Worm (Caenorhabditis elegans): ENCODE data around the gene marc-1.

ce11 chrV:9744934-9745333 lies 5.4 kb downstream of the marc-1 start, which contains the start of gene F58E6.13:
- no peak for TF ChIP-seq unc-62 (GFP tag; optimal IDR thresholded peaks at IDR 0.05)
- TF ChIP-seq lin-39 (tag; optimal IDR thresholded peaks at IDR 0.05), result no peak
- TF ChIP-seq lin-13 (GFP tag; optimal IDR thresholded peaks at IDR 0.05), result no peak
- no peak for TF ChIP-seq snpc-4 (tag; optimal IDR thresholded peaks at IDR 0.05)
- TF ChIP-seq elt-3 (tag; optimal IDR thresholded peaks at IDR 0.05), result no peak
- TF ChIP-seq ztf-4 (tag; optimal IDR thresholded peaks at IDR 0.05), result no peak
- TF ChIP-seq fos-1 (tag; optimal IDR thresholded peaks at IDR 0.05), result no peak
- no peak for TF ChIP-seq ceh-82 (tag; optimal IDR thresholded peaks at IDR 0.05)
- TF ChIP-seq ama-1 (optimal IDR thresholded peaks at IDR 0.05), result no peak
- TF ChIP-seq unc-55 (GFP tag; optimal IDR thresholded peaks at IDR 0.05), result no peak
